ENCODE assay signal across 1 worm cellular context in the genomic region with DNA sequence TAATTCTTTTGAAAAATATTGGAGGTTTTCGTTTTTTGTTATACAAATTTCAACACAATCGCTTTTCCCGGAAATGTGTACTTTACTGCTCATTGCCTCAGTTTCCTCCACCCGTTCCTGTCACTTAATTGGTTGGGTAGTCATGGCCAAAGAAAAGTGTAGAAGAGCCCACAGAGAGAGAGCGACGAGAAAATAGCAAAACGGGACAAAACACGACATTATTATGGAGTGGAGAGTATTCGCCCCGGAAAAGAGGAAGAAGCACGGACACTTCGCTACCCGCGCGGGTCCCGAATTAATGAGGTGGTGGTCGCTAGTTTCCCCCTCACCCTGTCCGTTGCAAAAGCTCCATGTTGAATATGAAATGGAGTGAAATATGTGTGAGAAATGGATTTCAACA.
TF ChIP-seq lines count a peak whose summit lies in the region.

No protein-coding gene starts in this region.

TF ChIP-seq in whole organism, late embryonic, 69 proteins besides CTCF, POLR2A, EP300 and RAD21 (continued from another document):
- no peak for TF ChIP-seq K09A11.1 (tag; optimal IDR thresholded peaks at IDR 0.05; lab: Kevin White, UChicago; ENCODE audit: insufficient read depth)
- no peak for TF ChIP-seq pat-9 (tag; optimal IDR thresholded peaks at IDR 0.05; lab: Kevin White, UChicago)
- TF ChIP-seq ceh-18 (tag; optimal IDR thresholded peaks at IDR 0.05; lab: Kevin White, UChicago): no peak
- no peak for TF ChIP-seq hlh-13 (GFP tag; optimal IDR thresholded peaks at IDR 0.05; lab: Kevin White, UChicago)
- no peak for TF ChIP-seq pros-1 (tag; optimal IDR thresholded peaks at IDR 0.05; lab: Kevin White, UChicago)
- no peak for TF ChIP-seq nhr-232 (tag; optimal IDR thresholded peaks at IDR 0.05; lab: Kevin White, UChicago)
- TF ChIP-seq pha-2 (tag; optimal IDR thresholded peaks at IDR 0.05; lab: Kevin White, UChicago): no peak
- no peak for TF ChIP-seq fkh-6 (tag; optimal IDR thresholded peaks at IDR 0.05; lab: Kevin White, UChicago)
- TF ChIP-seq tbx-2 (tag; optimal IDR thresholded peaks at IDR 0.05; lab: Kevin White, UChicago): no peak
- no peak for TF ChIP-seq C38D4.7 (GFP tag; optimal IDR thresholded peaks at IDR 0.05; lab: Kevin White, UChicago)
- no peak for TF ChIP-seq hlh-15 (tag; optimal IDR thresholded peaks at IDR 0.05; lab: Kevin White, UChicago)
- no peak for TF ChIP-seq ceh-6 (GFP tag; optimal IDR thresholded peaks at IDR 0.05; lab: Kevin White, UChicago)
- peak; percentile 43 for TF ChIP-seq ceh-31 (tag; optimal IDR thresholded peaks at IDR 0.05; lab: Kevin White, UChicago)
- TF ChIP-seq K02D7.2 (tag; optimal IDR thresholded peaks at IDR 0.05; lab: Kevin White, UChicago): no peak
- TF ChIP-seq C08G9.2 (tag; optimal IDR thresholded peaks at IDR 0.05; lab: Kevin White, UChicago): no peak
- TF ChIP-seq rnt-1 (tag; optimal IDR thresholded peaks at IDR 0.05; lab: Kevin White, UChicago): no peak
- no peak for TF ChIP-seq sox-4 (tag; optimal IDR thresholded peaks at IDR 0.05; lab: Kevin White, UChicago)
- no peak for TF ChIP-seq lin-11 (tag; optimal IDR thresholded peaks at IDR 0.05; lab: Kevin White, UChicago)
- no peak for TF ChIP-seq ceh-9 (tag; optimal IDR thresholded peaks at IDR 0.05; lab: Kevin White, UChicago)
- TF ChIP-seq pha-4 (tag; optimal IDR thresholded peaks at IDR 0.05; lab: Kevin White, UChicago): no peak
- TF ChIP-seq npax-4 (tag; optimal IDR thresholded peaks at IDR 0.05; lab: Kevin White, UChicago): no peak
- TF ChIP-seq ceh-2 (tag; optimal IDR thresholded peaks at IDR 0.05; lab: Kevin White, UChicago): no peak
- peak; percentile 25 for TF ChIP-seq dmd-4 (tag; optimal IDR thresholded peaks at IDR 0.05; lab: Kevin White, UChicago; ENCODE audit: borderline replicate concordance)
- TF ChIP-seq pqm-1 (tag; optimal IDR thresholded peaks at IDR 0.05; lab: Kevin White, UChicago): no peak
- no peak for TF ChIP-seq ceh-24 (tag; optimal IDR thresholded peaks at IDR 0.05; lab: Kevin White, UChicago)
- TF ChIP-seq pag-3 (tag; optimal IDR thresholded peaks at IDR 0.05; lab: Kevin White, UChicago; ENCODE audit: borderline replicate concordance): no peak
- TF ChIP-seq elt-4 (tag; optimal IDR thresholded peaks at IDR 0.05; lab: Kevin White, UChicago): no peak
- TF ChIP-seq eyg-1 (tag; optimal IDR thresholded peaks at IDR 0.05; lab: Kevin White, UChicago): no peak
- TF ChIP-seq unc-86 (tag; optimal IDR thresholded peaks at IDR 0.05; lab: Kevin White, UChicago): no peak
- no peak for TF ChIP-seq unc-55 (GFP tag; optimal IDR thresholded peaks at IDR 0.05; lab: Kevin White, UChicago)
- no peak for TF ChIP-seq nhr-11 (tag; optimal IDR thresholded peaks at IDR 0.05; lab: Kevin White, UChicago)
- TF ChIP-seq ceh-48 (tag; optimal IDR thresholded peaks at IDR 0.05; lab: Kevin White, UChicago): no peak
- no peak for TF ChIP-seq che-1 (tag; optimal IDR thresholded peaks at IDR 0.05; lab: Kevin White, UChicago)
- TF ChIP-seq dve-1 (tag; optimal IDR thresholded peaks at IDR 0.05; lab: Kevin White, UChicago): no peak
- TF ChIP-seq Y22D7AL.16 (tag; optimal IDR thresholded peaks at IDR 0.05; lab: Kevin White, UChicago): no peak
- no peak for TF ChIP-seq ceh-45 (GFP tag; IDR thresholded peaks at IDR 0.05; lab: Robert Waterston, UW)
- TF ChIP-seq lim-6 (tag; optimal IDR thresholded peaks at IDR 0.05; lab: Kevin White, UChicago): no peak
TF ChIP-seq in whole organism, late embryonic: peak in this region for 7.
